Fruit fly (Drosophila melanogaster) whole organism, pupa: ENCODE measurements around the gene CG13123.
A peak's percentile ranks its signal among the peaks of the same experiment; 100 is the strongest.

Source experiments
- CG10348 ChIP-seq: fragments of 200-800 bp; sonication (Bioruptor generic); IDR thresholded peaks from 2 replicates; pipeline ENCODE4 v1.3.6; 2022; ENCODE audit warnings: missing biosample characterization, missing genetic modification characterization
- CG12605 ChIP-seq: fragments of 200-800 bp; sonication (Bioruptor generic); IDR thresholded peaks from 2 replicates; pipeline ENCODE4 v1.3.6; 2022; ENCODE audit warnings: missing biosample characterization, missing genetic modification characterization
- CG13204 ChIP-seq: fragments of 200-800 bp; sonication (Bioruptor generic); optimal IDR thresholded peaks from 2 replicates; lab custom pipeline; 2018; ENCODE audit warnings: missing biosample characterization, mild to moderate bottlenecking, missing genetic modification characterization, moderate library complexity
- CG14655 ChIP-seq: fragments of 200-800 bp; sonication (Bioruptor generic); optimal IDR thresholded peaks from 3 replicates; lab custom pipeline; 2017; ENCODE audit warnings: mild to moderate bottlenecking, missing biosample characterization, missing genetic modification reagents, missing genetic modification characterization
- CG15710 ChIP-seq: fragments of 200-800 bp; sonication (Bioruptor generic); optimal IDR thresholded peaks from 2 replicates; lab custom pipeline; 2018; ENCODE audit warnings: missing biosample characterization, mild to moderate bottlenecking, missing genetic modification characterization, moderate library complexity
- CG17806 ChIP-seq: fragments of 200-800 bp; sonication (Bioruptor generic); optimal IDR thresholded peaks from 2 replicates; lab custom pipeline; 2018; ENCODE audit warnings: missing biosample characterization, mild to moderate bottlenecking, missing genetic modification characterization, moderate library complexity
- CG32121 ChIP-seq: fragments of 200-800 bp; sonication (Bioruptor generic); IDR thresholded peaks from 2 replicates; pipeline ENCODE4 v1.3.6; 2022; ENCODE audit warnings: missing biosample characterization, missing genetic modification characterization
- CG34367 ChIP-seq: fragments of 200-800 bp; sonication (Bioruptor generic); optimal IDR thresholded peaks from 2 replicates; lab custom pipeline; 2018; ENCODE audit warnings: missing biosample characterization, mild to moderate bottlenecking, missing genetic modification characterization
- CG4496 ChIP-seq: fragments of 200-800 bp; sonication (Bioruptor generic); IDR thresholded peaks from 3 replicates; pipeline ENCODE4 v1.3.6; 2022; ENCODE audit warnings: missing biosample characterization, missing genetic modification characterization
- CG8301 ChIP-seq: fragments of 200-800 bp; sonication (Bioruptor generic); optimal IDR thresholded peaks from 2 replicates; lab custom pipeline; 2018; ENCODE audit warnings: missing biosample characterization, mild to moderate bottlenecking, missing genetic modification characterization
- CG9948 ChIP-seq: fragments of 200-800 bp; sonication (Bioruptor generic); optimal IDR thresholded peaks from 2 replicates; lab custom pipeline; 2018; ENCODE audit warnings: missing biosample characterization, mild to moderate bottlenecking, missing genetic modification characterization, moderate library complexity
- D1 ChIP-seq: fragments of 200-800 bp; sonication (Bioruptor generic); optimal IDR thresholded peaks from 2 replicates; lab custom pipeline; 2018; ENCODE audit warnings: missing biosample characterization, mild to moderate bottlenecking, missing genetic modification characterization, moderate library complexity
- EcR ChIP-seq: fragments of 200-800 bp; sonication (Bioruptor generic); optimal IDR thresholded peaks from 3 replicates; lab custom pipeline; 2019; ENCODE audit warnings: missing biosample characterization, missing genetic modification characterization, mild to moderate bottlenecking, moderate library complexity, missing genetic modification reagents
- Ets98B ChIP-seq: fragments of 200-800 bp; sonication (Bioruptor generic); IDR thresholded peaks from 2 replicates; pipeline ENCODE4 v1.3.6; 2022; ENCODE audit warnings: missing biosample characterization, missing genetic modification characterization
- Pif1B ChIP-seq: fragments of 200-800 bp; sonication (Bioruptor generic); optimal IDR thresholded peaks from 3 replicates; lab custom pipeline; 2016; ENCODE audit warnings: missing biosample characterization, missing genetic modification characterization
- Snoo ChIP-seq: fragments of 200-800 bp; sonication (Bioruptor generic); optimal IDR thresholded peaks from 3 replicates; lab custom pipeline; 2017; ENCODE audit warnings: missing biosample characterization, mild to moderate bottlenecking, missing genetic modification characterization, inconsistent platforms
- fd96Ca ChIP-seq: fragments of 200-800 bp; sonication (Bioruptor generic); IDR thresholded peaks from 3 replicates; pipeline ENCODE4 v1.3.6; 2022; ENCODE audit warnings: missing biosample characterization, missing genetic modification characterization
- gl ChIP-seq: fragments of 200-800 bp; sonication (Bioruptor generic); optimal IDR thresholded peaks from 2 replicates; lab custom pipeline; 2018; ENCODE audit warnings: missing biosample characterization, mild to moderate bottlenecking, missing genetic modification characterization
- rn ChIP-seq: fragments of 200-800 bp; sonication (Bioruptor generic); IDR thresholded peaks from 2 replicates; pipeline ENCODE4 v1.3.6; 2022; ENCODE audit warnings: missing biosample characterization, missing genetic modification characterization

Gene CG13123

DNA sequence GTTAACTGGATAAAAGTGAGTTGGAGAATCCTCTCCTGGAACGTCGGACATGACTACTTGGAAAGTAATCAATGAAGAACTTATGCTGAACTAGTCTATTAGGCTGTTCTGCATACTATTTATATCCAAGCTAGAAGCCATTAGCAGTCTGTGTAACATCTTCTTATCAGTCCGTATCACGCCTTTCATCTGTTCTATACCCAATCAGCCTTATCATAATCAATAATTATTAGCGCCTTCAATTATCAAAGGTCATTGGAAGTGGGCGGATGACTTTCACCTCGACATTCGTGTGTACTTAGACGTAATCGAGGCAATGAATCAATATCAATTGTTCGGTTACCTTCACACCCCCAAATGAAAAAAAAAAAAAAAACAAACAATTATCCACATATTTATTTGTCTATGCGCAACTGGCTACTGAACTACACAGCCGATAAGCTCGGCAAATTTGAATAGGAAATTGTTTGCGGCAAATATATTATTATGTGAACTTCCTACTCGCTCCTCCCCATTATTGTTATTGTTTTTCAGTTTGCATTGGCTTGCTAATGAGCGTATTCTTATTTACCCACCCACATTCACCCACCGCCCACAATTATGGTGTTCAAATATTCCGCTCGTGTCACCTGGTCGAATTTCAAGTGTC lies 17.8 kb downstream of the CG13123 start, which contains the start of the genes ppk11 and ppk16:
Gene ppk11 (minus strand): TSS at position 51 of the 649 bp plus-strand sequence.
Gene ppk16 (minus strand): TSS at position 51 of the 649 bp plus-strand sequence.
- TF ChIP-seq Snoo (no peak), EcR (GFP tag; lab: Kevin White, UChicago) (no peak), CG17806 (tag; lab: Kevin White, UChicago) (no peak), fd96Ca (GFP tag; lab: Robert Waterston, UW) (no peak), CG12605 (no peak), CG4496 (GFP tag; lab: Robert Waterston, UW) (no peak), CG8301 (tag; lab: Kevin White, UChicago) (no peak), CG10348 (no peak), CG9948 (no peak), gl (no peak), Ets98B (GFP tag; lab: Robert Waterston, UW) (no peak), rn (GFP tag; lab: Robert Waterston, UW) (no peak), CG15710 (tag; lab: Kevin White, UChicago) (no peak), CG32121 (GFP tag; lab: Robert Waterston, UW) (no peak)

DNA sequence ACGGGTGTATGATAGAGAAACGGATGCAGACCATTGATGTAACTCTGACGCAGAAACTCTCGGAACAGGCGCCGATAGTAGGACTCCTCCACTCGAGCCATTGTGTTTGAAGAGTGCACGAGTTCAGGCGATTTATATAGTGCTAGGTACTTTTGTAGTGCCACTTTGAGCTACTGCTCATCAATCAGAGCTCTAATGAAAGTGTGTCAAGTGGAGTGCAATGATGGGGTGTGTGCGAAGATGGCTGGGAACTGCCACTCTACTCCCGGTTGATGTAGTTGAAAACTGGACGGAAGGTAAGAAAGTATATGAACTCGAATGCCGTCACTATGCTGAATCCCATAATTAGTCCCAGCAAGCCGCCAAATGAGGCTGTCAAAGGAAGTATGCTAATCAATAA lies 22.0 kb downstream of the CG13123 start, which contains the start of gene ppk18:
Gene ppk18 (minus strand): TSS at position 101 of the 400 bp plus-strand sequence.
- TF ChIP-seq CG15710 (tag; lab: Kevin White, UChicago) (no peak), fd96Ca (GFP tag; lab: Robert Waterston, UW) (no peak)

DNA sequence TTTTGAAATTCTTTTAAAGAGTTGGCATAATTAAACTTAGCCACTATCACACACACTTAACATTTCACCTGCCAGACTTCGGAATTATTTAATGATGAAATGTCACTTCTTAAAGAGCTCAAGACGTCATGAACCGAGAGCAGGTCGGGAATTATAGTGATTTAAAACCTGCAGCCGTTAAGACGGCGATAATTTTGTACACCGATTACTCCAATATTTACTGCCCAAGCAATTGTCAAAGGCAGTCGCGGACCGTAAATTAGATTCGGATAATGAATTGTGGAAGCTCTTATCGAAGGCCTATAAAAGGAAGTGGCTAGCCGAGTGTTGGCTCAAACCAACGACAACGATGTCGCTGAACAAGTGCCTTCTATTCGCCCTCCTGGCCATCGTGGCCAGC lies 24.2 kb downstream of the CG13123 start, which contains the start of gene CG17633:
Gene CG17633 (plus strand): TSS at position 326 of the 400 bp plus-strand sequence.
- no peak for TF ChIP-seq rn (GFP tag; lab: Robert Waterston, UW)
- no peak for TF ChIP-seq CG14655
- TF ChIP-seq Ets98B (GFP tag; lab: Robert Waterston, UW): no peak
- no peak for TF ChIP-seq D1 (tag; lab: Kevin White, UChicago)
- TF ChIP-seq CG10348: no peak
- no peak for TF ChIP-seq CG15710 (tag; lab: Kevin White, UChicago)
- no peak for TF ChIP-seq CG34367 (tag; lab: Kevin White, UChicago)
- no peak for TF ChIP-seq Snoo
- no peak for TF ChIP-seq gl
- TF ChIP-seq CG8301 (tag; lab: Kevin White, UChicago): no peak
- no peak for TF ChIP-seq CG13204 (GFP tag; lab: Kevin White, UChicago)
- TF ChIP-seq, all 21 proteins: peak for 0

- no peak for TF ChIP-seq Snoo
- TF ChIP-seq fd96Ca (GFP tag; lab: Robert Waterston, UW): no peak
- TF ChIP-seq CG15710 (tag; lab: Kevin White, UChicago): no peak
- TF ChIP-seq CG32121 (GFP tag; lab: Robert Waterston, UW): no peak
- no peak for TF ChIP-seq Ets98B (GFP tag; lab: Robert Waterston, UW)
- TF ChIP-seq D1 (tag; lab: Kevin White, UChicago): no peak
- TF ChIP-seq Pif1B (GFP tag; lab: Kevin White, UChicago): no peak
- no peak for TF ChIP-seq CG4496 (GFP tag; lab: Robert Waterston, UW)
- no peak for TF ChIP-seq CG12605
- TF ChIP-seq CG14655: no peak
- no peak for TF ChIP-seq CG8301 (tag; lab: Kevin White, UChicago)
Observed at dm6 chr2L:9766758-9767157, 26.1 kb downstream of the CG13123 start, which contains the start of gene CG4017. Gene CG4017 (plus strand): TSS chr2L:9767058.

- TF ChIP-seq EcR (GFP tag; lab: Kevin White, UChicago): peak; percentile 99
- TF ChIP-seq rn (GFP tag; lab: Robert Waterston, UW): no peak
Observed at dm6 chr2L:9763212-9763869, 29.6 kb downstream of the CG13123 start, which contains the start of the genes Taf11 and und. Gene Taf11 (minus strand): TSS chr2L:9763262. Gene und (plus strand): TSS chr2L:9763369.

dm6 chr2L:9758856-9759255 lies 34.1 kb downstream of the CG13123 start:
- TF ChIP-seq CG32121 (GFP tag; lab: Robert Waterston, UW): peak; percentile 63
- TF ChIP-seq CG34367 (tag; lab: Kevin White, UChicago): no peak
- TF ChIP-seq rn (GFP tag; lab: Robert Waterston, UW): peak; percentile 34; the same call in 1 of the 2 replicates
- TF ChIP-seq Snoo: peak; percentile 2
- peak; percentile 33; the same call in 1 of the 2 replicates for TF ChIP-seq CG12605
- peak; percentile 87 for TF ChIP-seq fd96Ca (GFP tag; lab: Robert Waterston, UW)
- TF ChIP-seq CG9948: no peak
- TF ChIP-seq CG4496 (GFP tag; lab: Robert Waterston, UW): peak; percentile 51
- TF ChIP-seq CG15710 (tag; lab: Kevin White, UChicago): peak; percentile 35
- peak; percentile 68 for TF ChIP-seq Ets98B (GFP tag; lab: Robert Waterston, UW)
- peak; percentile 15 for TF ChIP-seq Pif1B (GFP tag; lab: Kevin White, UChicago)
- peak; percentile 45 for TF ChIP-seq EcR (GFP tag; lab: Kevin White, UChicago)
- TF ChIP-seq D1 (tag; lab: Kevin White, UChicago): no peak
